Fruit fly (Drosophila melanogaster) whole organism, larva: Measurements from ENCODE around the gene CG4661.

Experiments
- noc ChIP-seq: fragments of 200-800 bp; sonication (Bioruptor generic); optimal IDR thresholded peaks from 3 replicates; lab custom pipeline; 2019; ENCODE audit warnings: missing biosample characterization, mild to moderate bottlenecking, missing genetic modification characterization, moderate library complexity

The CG4661 gene

DNA sequence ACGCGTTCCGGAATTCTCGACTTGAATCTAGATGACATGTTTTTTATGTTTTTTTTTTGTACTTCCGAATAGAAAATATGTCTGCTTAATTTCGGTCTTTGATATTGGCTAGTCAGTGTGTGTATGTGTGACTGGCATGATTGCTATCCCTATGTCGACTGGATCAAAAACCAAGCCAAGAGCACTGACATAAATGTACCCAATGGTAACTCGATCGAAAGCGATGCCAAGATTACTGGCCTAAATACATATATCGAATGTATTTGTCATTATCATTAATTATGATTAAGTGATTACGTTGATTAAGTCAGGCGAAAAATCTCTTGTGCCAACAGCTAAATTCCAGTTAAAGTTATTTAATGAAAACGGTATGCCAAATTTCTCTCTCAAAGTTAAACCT is at the start of gene CG4661:
Gene CG4661, minus strand, starts transcription at position 101 of the 400 bp plus-strand sequence.
- TF ChIP-seq noc (tag; lab: Kevin White, UChicago): no peak

DNA sequence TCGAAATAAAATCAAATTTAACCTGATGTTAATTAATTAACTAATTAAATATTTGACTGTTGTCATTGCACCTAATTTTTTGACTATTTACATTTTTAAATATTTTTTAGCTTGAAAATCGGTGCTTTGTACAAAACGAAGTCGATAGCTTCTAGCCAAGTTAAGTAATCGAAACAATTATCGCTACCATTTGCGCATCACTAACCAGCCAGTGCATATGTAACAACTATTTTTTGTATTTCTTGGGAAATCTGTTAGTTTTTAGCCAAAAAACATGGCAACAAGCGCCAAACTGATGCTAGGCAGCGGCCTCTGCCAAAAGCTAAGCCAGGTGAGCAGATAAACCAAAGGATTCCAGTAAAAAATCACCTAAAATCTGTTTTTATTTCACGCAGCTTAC is 49.4 kb upstream of the CG4661 start, which contains the start of gene mRpL49:
Gene mRpL49, plus strand, starts transcription at position 192 of the 400 bp plus-strand sequence.
- no peak for TF ChIP-seq noc (tag; lab: Kevin White, UChicago)

DNA sequence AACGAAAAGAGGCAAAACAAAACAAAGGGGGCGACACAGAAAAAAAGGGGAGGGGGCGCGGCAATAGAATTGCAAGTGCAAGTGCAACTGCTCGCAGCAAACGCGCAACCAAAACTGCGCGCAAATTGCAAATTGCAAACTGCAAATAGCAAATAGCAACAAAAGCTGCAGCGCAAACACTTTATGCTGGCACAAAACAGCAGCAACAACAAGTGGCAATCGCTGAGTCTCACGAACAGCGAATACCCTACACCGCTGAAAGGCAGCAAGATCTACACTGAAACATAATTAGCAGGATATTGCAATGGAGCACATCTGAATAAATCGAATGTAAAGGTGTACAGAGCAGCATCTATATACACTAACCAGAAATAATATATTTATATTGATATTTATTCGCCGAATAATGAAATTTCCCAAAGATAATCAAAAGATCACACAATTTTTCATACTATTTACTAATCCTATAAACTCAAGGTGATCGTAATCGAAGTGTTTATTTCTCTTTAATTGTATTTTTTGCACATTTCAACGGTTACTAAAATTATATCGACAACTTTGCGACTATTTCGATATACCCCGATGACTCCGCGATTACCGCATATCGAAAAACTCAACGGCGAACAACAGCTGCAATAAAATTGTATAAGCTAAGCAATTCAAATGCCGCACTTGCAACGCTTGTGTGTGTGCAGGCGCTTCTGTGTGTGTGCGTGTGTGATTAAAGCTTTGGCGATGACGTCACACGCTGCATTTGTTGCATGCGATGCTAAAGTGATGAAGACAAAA is 48.6 kb upstream of the CG4661 start, which contains the start of gene CG4404:
Gene CG4404, minus strand, starts transcription at position 118 of the 789 bp plus-strand sequence.
- no peak for TF ChIP-seq noc (tag; lab: Kevin White, UChicago)

DNA sequence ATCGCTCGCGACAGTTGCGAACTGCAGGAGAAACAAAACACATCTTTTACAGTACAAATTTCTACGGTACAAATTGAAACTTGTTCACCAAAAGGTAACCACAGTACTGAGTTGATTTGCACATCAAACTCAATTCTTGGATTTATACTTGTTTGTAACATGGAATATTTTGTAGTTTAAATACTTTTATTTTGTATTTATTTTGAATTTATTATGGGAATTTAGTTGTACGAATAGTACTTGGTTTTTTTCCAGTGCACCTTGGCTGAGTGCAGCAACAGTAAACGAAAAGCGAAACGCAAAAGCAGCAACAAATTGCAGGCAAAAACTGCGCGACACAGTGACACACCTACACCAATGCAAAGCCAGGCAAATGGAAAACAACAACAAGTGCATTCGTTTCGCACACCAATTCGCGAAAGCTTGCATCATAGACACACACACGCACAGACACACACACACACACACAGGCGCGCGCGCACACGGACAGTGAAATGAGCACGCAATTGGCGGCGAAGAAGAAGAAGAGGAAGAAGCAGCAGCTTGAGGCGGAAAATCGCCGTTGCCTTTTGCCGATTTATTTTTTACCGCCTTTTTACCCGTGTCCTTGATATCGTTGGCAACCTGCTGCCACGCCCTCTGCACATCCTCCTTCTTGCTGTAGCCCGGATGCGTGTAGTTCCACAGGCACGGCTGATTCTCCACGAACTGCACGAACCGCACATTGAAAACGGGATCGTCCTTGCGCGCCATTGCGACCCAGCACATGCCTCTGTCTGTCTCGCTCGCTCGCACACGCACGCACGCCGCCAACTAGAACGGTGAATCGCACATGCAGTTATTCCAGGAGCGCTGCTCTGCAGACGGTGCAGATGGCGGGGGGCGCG is 47.7 kb upstream of the CG4661 start:
- no peak for TF ChIP-seq noc (tag; lab: Kevin White, UChicago)

DNA sequence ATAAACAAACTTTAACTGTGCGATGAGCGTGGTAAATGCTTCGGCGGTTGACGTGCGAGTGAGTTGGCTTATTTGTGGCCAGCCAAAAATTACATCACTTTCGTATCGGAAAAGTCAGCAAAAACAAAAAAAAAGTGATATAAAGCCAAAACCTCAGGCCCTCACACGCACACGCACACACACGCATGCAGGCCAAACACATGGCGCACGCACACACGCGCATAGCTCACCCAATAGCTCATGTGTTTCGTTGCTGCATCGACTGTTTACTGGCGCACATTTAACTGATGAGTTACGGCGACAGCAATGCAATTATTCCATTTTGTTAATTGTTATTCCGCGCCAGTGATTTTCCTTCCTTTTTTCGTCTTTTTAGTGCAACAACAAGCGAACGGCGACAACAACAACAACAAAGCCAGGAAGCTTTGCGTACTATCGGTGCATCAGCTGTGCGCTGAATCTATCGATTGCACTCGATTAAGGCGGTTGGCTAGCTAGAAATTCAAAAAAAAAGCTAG is 45.6 kb upstream of the CG4661 start, which contains the start of gene Flad1:
Gene Flad1, minus strand, starts transcription at position 418 of the 518 bp plus-strand sequence.
- no peak for TF ChIP-seq noc (tag; lab: Kevin White, UChicago)

DNA sequence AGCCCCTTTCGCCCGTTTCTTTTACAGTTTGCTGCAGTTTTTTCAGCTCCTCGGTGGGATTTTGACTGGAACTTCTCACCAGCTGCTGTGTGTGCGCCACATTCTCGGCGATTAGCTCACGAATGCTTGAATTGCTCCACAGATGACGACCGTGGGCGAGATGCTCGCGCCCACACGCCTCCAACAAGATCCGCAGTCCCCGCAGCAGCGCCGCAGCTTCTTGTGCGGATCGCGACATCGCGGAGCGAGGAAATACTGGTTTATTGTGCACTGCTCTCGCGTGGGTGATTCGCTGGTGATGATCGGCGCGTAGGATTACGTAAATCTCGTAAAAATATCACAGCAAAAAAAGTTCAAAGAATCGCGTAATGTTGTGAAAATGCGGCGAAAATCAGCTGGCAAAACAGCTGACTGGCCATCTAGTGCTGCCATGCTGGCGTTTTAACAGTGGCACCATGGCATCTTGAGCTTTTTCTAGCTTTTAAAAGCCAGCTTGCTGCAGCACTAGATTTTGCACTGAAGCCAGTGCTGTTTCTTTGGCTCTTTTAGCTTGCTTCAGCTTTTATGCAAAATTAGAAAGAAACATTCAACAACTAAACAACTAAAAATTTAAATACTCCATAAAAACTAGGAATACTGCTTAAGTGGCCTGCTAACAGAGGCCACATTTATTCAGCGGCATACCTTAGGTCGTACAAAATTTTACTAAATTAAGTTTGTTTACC is 43.4 kb upstream of the CG4661 start, which contains the start of gene Coq8:
Gene Coq8, minus strand, starts transcription at position 397 of the 725 bp plus-strand sequence.
- no peak for TF ChIP-seq noc (tag; lab: Kevin White, UChicago)

DNA sequence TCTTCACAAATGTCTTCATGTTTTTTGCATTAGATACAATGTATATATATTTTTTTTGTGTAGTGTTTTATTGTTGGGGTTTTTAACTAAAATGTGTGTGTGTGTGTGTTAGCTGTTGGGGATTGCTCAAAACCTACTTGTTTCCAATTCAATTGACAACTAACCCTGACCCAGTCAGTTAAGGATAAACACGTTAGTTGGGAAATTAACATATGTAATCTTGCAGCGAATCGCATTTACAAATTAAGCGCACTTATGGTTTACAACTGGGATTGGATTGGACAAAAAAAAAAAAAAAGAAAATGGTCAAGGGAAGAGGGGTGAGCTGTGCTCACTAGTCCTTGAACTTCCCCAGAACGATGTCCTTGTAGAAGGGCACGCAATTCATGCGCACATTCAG is 41.0 kb upstream of the CG4661 start, which contains the start of gene CG32650:
Gene CG32650, minus strand, starts transcription at position 101 of the 400 bp plus-strand sequence.
- TF ChIP-seq noc (tag; lab: Kevin White, UChicago): no peak

DNA sequence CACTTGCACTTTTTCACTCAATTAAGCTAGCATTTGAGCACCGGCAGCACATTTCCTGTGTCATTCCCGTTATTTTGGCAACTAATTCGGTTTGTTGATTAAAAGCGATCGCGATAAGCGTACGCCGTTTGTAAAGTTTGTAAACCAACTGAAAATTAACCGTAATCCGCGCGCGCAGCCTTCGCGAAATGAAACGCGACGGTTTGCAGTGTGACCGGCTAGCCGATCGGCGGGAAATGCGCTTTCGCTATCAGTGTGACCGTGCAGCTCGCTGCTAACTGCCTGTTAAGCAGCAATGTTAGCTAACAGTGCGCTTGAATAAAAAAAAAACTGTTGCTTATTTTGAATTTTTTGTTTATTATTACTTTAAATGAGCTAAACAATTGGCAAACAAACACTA is 39.6 kb upstream of the CG4661 start, which contains the start of gene Pde9:
Gene Pde9, minus strand, starts transcription at position 178 of the 400 bp plus-strand sequence.
- TF ChIP-seq noc (tag; lab: Kevin White, UChicago): no peak

DNA sequence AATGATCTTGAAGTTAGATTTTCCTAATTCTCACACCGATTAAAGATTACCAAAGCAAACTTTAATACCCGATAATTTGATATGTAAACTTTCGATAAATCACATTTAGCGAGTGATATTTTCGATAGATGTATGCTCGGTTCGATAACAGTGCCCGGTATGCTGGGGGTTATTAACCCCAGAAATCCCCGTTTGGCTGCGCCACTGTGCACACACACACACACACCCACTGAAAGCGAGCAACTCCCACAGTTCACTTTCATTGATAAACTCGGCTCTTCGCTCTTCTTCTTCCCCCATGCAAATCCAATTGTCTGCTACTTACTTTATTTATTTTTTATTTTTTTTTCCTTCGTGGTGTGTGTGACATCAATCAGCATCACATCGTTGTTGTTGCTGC is 38.9 kb upstream of the CG4661 start:
- TF ChIP-seq noc (tag; lab: Kevin White, UChicago): no peak

DNA sequence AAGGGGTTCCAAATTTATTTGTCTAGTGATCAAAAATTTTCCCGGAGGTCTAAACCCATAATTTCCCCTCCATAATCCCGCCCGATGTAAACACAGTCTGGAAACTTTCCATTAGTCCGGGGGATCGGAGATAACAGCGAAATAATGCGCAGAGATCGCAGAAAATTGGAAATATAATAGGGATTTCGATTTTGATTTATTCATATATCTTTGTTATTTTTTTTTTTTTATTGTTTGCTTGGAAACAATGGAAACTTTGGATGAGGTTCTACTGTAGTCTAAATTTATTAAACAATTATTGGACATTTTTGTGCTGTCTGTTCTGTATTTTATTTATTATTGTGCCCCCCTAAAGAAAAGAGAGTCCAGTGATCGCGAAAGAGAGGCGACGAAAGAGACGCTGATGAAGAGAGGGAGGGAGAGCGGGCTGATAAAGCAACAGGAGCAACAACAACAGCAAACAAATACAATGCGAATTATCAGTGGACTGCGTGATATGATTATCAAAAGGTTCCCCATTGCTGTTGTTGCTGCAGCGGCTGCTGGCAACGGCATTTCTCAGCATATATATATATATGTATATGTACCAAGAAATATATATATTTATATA is 37.7 kb upstream of the CG4661 start:
- peak; percentile 63 for TF ChIP-seq noc (tag; lab: Kevin White, UChicago)

DNA sequence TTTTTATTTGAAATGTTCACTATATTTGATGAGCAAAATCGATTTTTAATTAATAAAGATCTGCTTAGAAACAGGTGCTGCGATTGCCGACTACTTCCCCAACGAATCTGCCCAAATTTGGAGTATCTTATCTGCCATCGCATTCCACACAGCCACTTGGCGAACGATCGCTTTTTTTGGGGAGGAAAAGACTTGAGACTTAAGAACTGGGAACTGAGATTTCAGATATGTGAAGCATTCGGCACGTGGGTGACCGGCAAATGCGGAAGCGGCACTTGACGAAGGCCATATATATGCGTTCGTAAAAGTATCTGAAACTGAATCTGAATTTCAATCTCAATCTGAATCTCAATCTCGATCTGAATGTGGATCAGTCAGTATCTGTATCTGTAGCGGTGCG is 36.4 kb upstream of the CG4661 start:
- no peak for TF ChIP-seq noc (tag; lab: Kevin White, UChicago)

DNA sequence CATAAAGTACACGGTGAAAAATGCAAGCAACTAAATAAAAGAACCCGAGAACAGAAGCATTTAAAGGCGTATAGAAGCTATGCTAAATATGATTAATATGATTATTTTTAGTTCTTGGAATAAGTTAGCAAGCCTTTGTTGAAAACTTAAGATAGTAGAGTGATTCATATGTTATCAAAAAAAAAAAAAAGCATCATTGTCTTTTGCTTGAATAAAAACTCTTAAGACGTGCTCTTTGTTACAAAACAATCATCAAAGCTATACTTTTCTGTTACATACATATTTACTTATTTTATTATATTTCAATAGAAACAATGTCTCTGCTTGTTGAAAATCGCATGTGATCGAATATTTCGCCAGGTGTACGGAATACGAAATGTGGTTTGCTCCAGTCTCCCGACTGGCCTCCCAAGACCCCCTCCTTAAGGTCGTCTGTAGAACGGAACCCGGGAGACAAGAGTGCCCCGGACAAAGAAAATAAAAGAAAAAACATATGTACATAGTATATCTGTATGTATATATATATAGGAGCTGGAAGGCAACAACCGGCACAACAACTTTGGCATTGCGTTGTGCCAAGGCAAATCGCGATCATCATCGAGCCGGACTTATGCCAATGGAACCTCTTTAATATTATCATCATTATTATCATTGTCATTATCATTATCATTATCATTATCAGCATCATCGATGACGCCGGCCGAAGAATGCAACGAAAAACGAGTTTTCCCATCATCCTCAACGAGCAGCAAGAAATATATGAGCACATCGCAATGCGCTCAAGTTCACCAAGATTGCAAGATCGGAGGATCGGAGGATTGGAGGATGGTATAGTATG is 34.0 kb upstream of the CG4661 start:
- no peak for TF ChIP-seq noc (tag; lab: Kevin White, UChicago)

DNA sequence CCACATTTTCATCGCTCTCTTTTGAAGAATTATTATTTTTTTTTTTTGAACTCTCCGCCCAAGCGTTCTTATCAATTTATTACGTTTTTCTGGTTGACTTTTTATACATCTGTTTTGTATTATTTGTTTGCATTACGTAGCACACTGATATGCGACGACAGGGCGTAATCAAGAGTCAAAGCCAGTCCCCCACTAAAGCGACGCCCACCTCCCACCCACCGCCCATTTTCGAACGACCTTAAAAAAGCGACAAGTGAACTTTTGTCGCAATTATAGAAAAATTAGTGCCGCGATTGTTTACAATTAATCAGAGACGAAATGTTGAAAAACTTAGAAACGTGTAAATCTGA is 33.3 kb upstream of the CG4661 start:
- no peak for TF ChIP-seq noc (tag; lab: Kevin White, UChicago)
